Worm (Caenorhabditis elegans): ENCODE results near the gene gei-15.

The gei-15 gene

DNA sequence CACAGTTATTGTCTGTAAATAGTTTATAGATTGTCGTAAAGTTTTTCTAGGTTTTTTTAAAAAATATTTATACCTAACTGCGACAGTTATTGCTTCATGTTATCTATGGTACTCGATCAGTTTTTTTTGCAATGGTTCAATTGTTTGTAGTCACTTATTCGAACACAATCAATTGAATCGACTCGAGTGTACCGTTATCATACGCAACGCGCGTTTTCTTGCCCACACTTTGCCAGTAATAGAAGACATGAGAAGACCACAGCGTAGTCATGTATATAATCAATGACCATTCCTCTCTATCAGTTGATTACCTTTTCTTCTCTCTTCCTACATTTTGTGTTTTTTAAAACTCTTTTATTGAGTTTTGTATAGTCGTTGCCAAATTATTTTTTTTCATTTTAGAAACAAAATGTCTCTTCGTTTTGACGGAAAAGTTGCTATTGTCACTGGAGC lies 5.0 kb downstream of the gei-15 start, which contains the start of gene dhs-28:
TSS of gene dhs-28 (plus strand) at position 403 of the 453 bp plus-strand sequence.
- TF ChIP-seq sea-2 (GFP tag; optimal IDR thresholded peaks at IDR 0.05) (no peak), nhr-23 (tag; optimal IDR thresholded peaks at IDR 0.05) (no peak), fkh-10 (GFP tag; optimal IDR thresholded peaks at IDR 0.05) (no peak), fkh-2 (tag; optimal IDR thresholded peaks at IDR 0.05) (no peak), ceh-9 (tag; optimal IDR thresholded peaks at IDR 0.05) (no peak), nhr-43 (tag; optimal IDR thresholded peaks at IDR 0.05; ENCODE audit: poor library complexity, severe bottlenecking) (peak; percentile 15), lin-15B (tag; optimal IDR thresholded peaks at IDR 0.05) (no peak), elt-2 (tag; optimal IDR thresholded peaks at IDR 0.05) (peak; percentile 90), lin-39 (tag; optimal IDR thresholded peaks at IDR 0.05) (no peak), egl-27 (tag; optimal IDR thresholded peaks at IDR 0.05) (no peak), nhr-11 (tag; optimal IDR thresholded peaks at IDR 0.05) (no peak), mml-1 (tag; optimal IDR thresholded peaks at IDR 0.05) (no peak), tbx-2 (tag; optimal IDR thresholded peaks at IDR 0.05) (no peak), pha-4 (tag; optimal IDR thresholded peaks at IDR 0.05) (peak; percentile 25), nhr-237 (tag; optimal IDR thresholded peaks at IDR 0.05) (no peak), nhr-67 (tag; optimal IDR thresholded peaks at IDR 0.05) (no peak), snpc-4 (tag; optimal IDR thresholded peaks at IDR 0.05) (no peak), ama-1 (optimal IDR thresholded peaks at IDR 0.05) (peak; percentile 42), eor-1 (tag; optimal IDR thresholded peaks at IDR 0.05) (no peak), fos-1 (tag; optimal IDR thresholded peaks at IDR 0.05) (no peak), nfya-1 (tag; optimal IDR thresholded peaks at IDR 0.05; ENCODE audit: insufficient read depth) (no peak), elt-3 (tag; optimal IDR thresholded peaks at IDR 0.05) (no peak), mdl-1 (tag; optimal IDR thresholded peaks at IDR 0.05) (no peak), aly-2 (tag; optimal IDR thresholded peaks at IDR 0.05) (no peak), pqm-1 (tag; optimal IDR thresholded peaks at IDR 0.05) (peak; percentile 90)

ce11 chrX:6813025-6813424 lies 10.0 kb downstream of the gei-15 start:
- TF ChIP-seq zag-1 (tag; optimal IDR thresholded peaks at IDR 0.05), result no peak
- TF ChIP-seq nhr-77 (tag; optimal IDR thresholded peaks at IDR 0.05), result no peak
- TF ChIP-seq nhr-25 (tag; optimal IDR thresholded peaks at IDR 0.05), result no peak
- TF ChIP-seq nhr-76 (tag; optimal IDR thresholded peaks at IDR 0.05), result no peak
- no peak for TF ChIP-seq lsy-12 (tag; optimal IDR thresholded peaks at IDR 0.05)
- TF ChIP-seq unc-62 (GFP tag; optimal IDR thresholded peaks at IDR 0.05), result no peak
- TF ChIP-seq fkh-2 (tag; optimal IDR thresholded peaks at IDR 0.05), result no peak
- no peak for TF ChIP-seq nhr-23 (tag; optimal IDR thresholded peaks at IDR 0.05)
- no peak for TF ChIP-seq fos-1 (tag; optimal IDR thresholded peaks at IDR 0.05)

- TF ChIP-seq unc-62 (GFP tag; optimal IDR thresholded peaks at IDR 0.05), result no peak
- peak; percentile 73 for TF ChIP-seq elt-2 (tag; optimal IDR thresholded peaks at IDR 0.05)
- no peak for TF ChIP-seq eor-1 (tag; optimal IDR thresholded peaks at IDR 0.05)
- peak; percentile 10 for TF ChIP-seq pqm-1 (tag; optimal IDR thresholded peaks at IDR 0.05)
- peak; percentile 50 for TF ChIP-seq lsy-12 (tag; optimal IDR thresholded peaks at IDR 0.05)
- TF ChIP-seq unc-39 (tag; optimal IDR thresholded peaks at IDR 0.05), result no peak
- TF ChIP-seq daf-12 (tag; optimal IDR thresholded peaks at IDR 0.05), result no peak
- no peak for TF ChIP-seq ceh-82 (tag; optimal IDR thresholded peaks at IDR 0.05)
- no peak for TF ChIP-seq ceh-16 (tag; optimal IDR thresholded peaks at IDR 0.05)
- TF ChIP-seq ztf-4 (tag; optimal IDR thresholded peaks at IDR 0.05), result no peak
- TF ChIP-seq nhr-11 (tag; optimal IDR thresholded peaks at IDR 0.05), result no peak
- TF ChIP-seq nhr-25 (tag; optimal IDR thresholded peaks at IDR 0.05), result peak; percentile 49
- TF ChIP-seq aly-2 (tag; optimal IDR thresholded peaks at IDR 0.05), result no peak
- peak; percentile 76 for TF ChIP-seq pha-4 (tag; optimal IDR thresholded peaks at IDR 0.05)
- TF ChIP-seq ZK546.5 (tag; optimal IDR thresholded peaks at IDR 0.05), result no peak
- peak; percentile 28 for TF ChIP-seq jun-1 (tag; optimal IDR thresholded peaks at IDR 0.05)
These were observed 14.4 kb downstream of the gei-15 start for ce11 chrX:6808640-6809039.

ce11 chrX:6808239-6808638 lies 14.8 kb downstream of the gei-15 start:
- TF ChIP-seq nhr-67 (tag; optimal IDR thresholded peaks at IDR 0.05) (no peak), R02D3.7 (tag; optimal IDR thresholded peaks at IDR 0.05) (no peak), nhr-77 (tag; optimal IDR thresholded peaks at IDR 0.05) (no peak), sea-2 (GFP tag; optimal IDR thresholded peaks at IDR 0.05) (no peak), elt-1 (tag; optimal IDR thresholded peaks at IDR 0.05) (no peak), nfya-1 (tag; optimal IDR thresholded peaks at IDR 0.05; ENCODE audit: insufficient read depth) (peak; percentile 15), lin-39 (tag; optimal IDR thresholded peaks at IDR 0.05) (peak; percentile 38), elt-2 (tag; optimal IDR thresholded peaks at IDR 0.05) (no peak), ztf-4 (tag; optimal IDR thresholded peaks at IDR 0.05) (no peak), elt-3 (tag; optimal IDR thresholded peaks at IDR 0.05) (no peak), fkh-2 (tag; optimal IDR thresholded peaks at IDR 0.05) (no peak), nhr-25 (tag; optimal IDR thresholded peaks at IDR 0.05) (no peak), jun-1 (tag; optimal IDR thresholded peaks at IDR 0.05) (no peak), tbx-2 (tag; optimal IDR thresholded peaks at IDR 0.05) (no peak), egl-5 (tag; optimal IDR thresholded peaks at IDR 0.05) (peak; percentile 33), ama-1 (optimal IDR thresholded peaks at IDR 0.05) (no peak), daf-12 (tag; optimal IDR thresholded peaks at IDR 0.05) (no peak), ztf-11 (tag; optimal IDR thresholded peaks at IDR 0.05) (no peak)
